Fruit fly (Drosophila melanogaster): ENCODE data around the gene CG4911.
A peak's percentile ranks its signal among the peaks of the same experiment; 100 is the strongest.

The CG4911 gene

dm6 chr3L:9072731-9073385 is at the start of gene CG4911, which contains the start of gene CG4942 (continued):
- TF ChIP-seq CG8944 (GFP tag; optimal IDR thresholded peaks at IDR 0.05) (peak; percentile 71), gce (GFP tag; IDR thresholded peaks at IDR 0.05) (peak; percentile 50; the same call in 1 of the 3 replicates), hth (optimal IDR thresholded peaks at IDR 0.05) (no peak), br (optimal IDR thresholded peaks at IDR 0.05) (no peak), CG14860 (GFP tag; IDR thresholded peaks at IDR 0.05; ENCODE audit: partially characterized antibody) (no peak), CG30403 (GFP tag; optimal IDR thresholded peaks at IDR 0.05) (peak; percentile 81), Sox100B (GFP tag; optimal IDR thresholded peaks at IDR 0.05) (peak; percentile 60), mld (GFP tag; IDR thresholded peaks at IDR 0.05; ENCODE audit: partially characterized antibody) (no peak), tio (GFP tag; optimal IDR thresholded peaks at IDR 0.05) (peak; percentile 66), phol (tag; optimal IDR thresholded peaks at IDR 0.05) (peak; percentile 87), NK7.1 (GFP tag; optimal IDR thresholded peaks at IDR 0.05) (no peak), tna (GFP tag; IDR thresholded peaks at IDR 0.05; ENCODE audit: partially characterized antibody) (no peak), CG3065 (GFP tag; optimal IDR thresholded peaks at IDR 0.05) (no peak), crol (GFP tag; IDR thresholded peaks at IDR 0.05) (no peak), Opbp (GFP tag; IDR thresholded peaks at IDR 0.05; ENCODE audit: partially characterized antibody) (no peak), BtbVII (GFP tag; optimal IDR thresholded peaks at IDR 0.05) (no peak), tx (GFP tag; optimal IDR thresholded peaks at IDR 0.05) (peak; percentile 76), CG33213 (GFP tag; optimal IDR thresholded peaks at IDR 0.05) (peak; percentile 23), NC2β (GFP tag; optimal IDR thresholded peaks at IDR 0.05) (peak; percentile 70), CG11247 (GFP tag; IDR thresholded peaks at IDR 0.05) (peak; percentile 68), klu (GFP tag; IDR thresholded peaks at IDR 0.05) (peak; percentile 53; the same call in 1 of the 2 replicates), CG16779 (GFP tag; IDR thresholded peaks at IDR 0.05) (no peak), mam (GFP tag; optimal IDR thresholded peaks at IDR 0.05) (peak; percentile 81), NFAT (GFP tag; IDR thresholded peaks at IDR 0.05) (peak; percentile 73), row (GFP tag; IDR thresholded peaks at IDR 0.05) (peak; percentile 94), Med (GFP tag) (peak; percentile 50), CHES-1-like (GFP tag; optimal IDR thresholded peaks at IDR 0.05) (peak; percentile 82), CG7357 (GFP tag; IDR thresholded peaks at IDR 0.05) (peak; percentile 66), Rfx (GFP tag; IDR thresholded peaks at IDR 0.05) (peak; percentile 82), CG8765 (GFP tag; IDR thresholded peaks at IDR 0.05) (no peak), CG7928 (GFP tag; optimal IDR thresholded peaks at IDR 0.05) (no peak), CG4617 (GFP tag; optimal IDR thresholded peaks at IDR 0.05; ENCODE audit: borderline replicate concordance) (no peak), ara (GFP tag; IDR thresholded peaks at IDR 0.05) (peak; percentile 26; the same call in 1 of the 2 replicates), Ptx1 (GFP tag; IDR thresholded peaks at IDR 0.05) (peak; percentile 82), Dll (GFP tag; IDR thresholded peaks at IDR 0.05; ENCODE audit: partially characterized antibody) (0 out of 4 replicates have a peak, but pooled peaks have one; percentile 31), sima (GFP tag; optimal IDR thresholded peaks at IDR 0.05) (no peak), sqz (GFP tag; optimal IDR thresholded peaks at IDR 0.05) (peak; percentile 13), Kr (GFP tag; optimal IDR thresholded peaks at IDR 0.05) (no peak), CG12391 (tag; optimal IDR thresholded peaks at IDR 0.05) (peak; percentile 87), psq (GFP tag; optimal IDR thresholded peaks at IDR 0.05) (no peak), Antp (GFP tag; optimal IDR thresholded peaks at IDR 0.05) (no peak), Ssrp (tag; optimal IDR thresholded peaks at IDR 0.05) (peak; percentile 76), Taf1 (GFP tag; IDR thresholded peaks at IDR 0.05) (peak; percentile 37; the same call in 1 of the 2 replicates), al (GFP tag; IDR thresholded peaks at IDR 0.05) (peak; percentile 66), CG6254 (GFP tag; optimal IDR thresholded peaks at IDR 0.05) (no peak), ind (GFP tag; optimal IDR thresholded peaks at IDR 0.05) (peak; percentile 73), CG14441 (GFP tag; IDR thresholded peaks at IDR 0.05) (peak; percentile 78), Hr3 (GFP tag; optimal IDR thresholded peaks at IDR 0.05) (peak; percentile 75), CG12299 (tag; optimal IDR thresholded peaks at IDR 0.05) (no peak), run (tag; optimal IDR thresholded peaks at IDR 0.05) (no peak), CG18011 (GFP tag; optimal IDR thresholded peaks at IDR 0.05) (peak; percentile 33)
